Fruit fly (Drosophila melanogaster) whole organism, embryonic: ENCODE measurements around the gene CG45676.

Experiments used
- Aef1 ChIP-seq: fragments of 200-800 bp; sonication (Bioruptor generic); IDR thresholded peaks from 3 replicates; pipeline ENCODE4 v1.3.6; 2022; ENCODE audit warnings: missing biosample characterization, missing genetic modification characterization
- Atf3 ChIP-seq: fragments of 200-800 bp; sonication (Bioruptor generic); optimal IDR thresholded peaks from 3 replicates; lab custom pipeline; 2016; ENCODE audit warnings: missing biosample characterization, missing genetic modification characterization
- CG12942 ChIP-seq: fragments of 200-800 bp; sonication (Bioruptor generic); optimal IDR thresholded peaks from 3 replicates; lab custom pipeline; 2016; ENCODE audit warnings: missing biosample characterization, missing genetic modification characterization
- CG13424 ChIP-seq: fragments of 200-800 bp; sonication (Bioruptor generic); optimal IDR thresholded peaks from 2 replicates; lab custom pipeline; 2019; ENCODE audit warnings: missing biosample characterization, mild to moderate bottlenecking, missing genetic modification characterization, moderate library complexity
- CG15011 ChIP-seq: fragments of 200-800 bp; sonication (Bioruptor generic); optimal IDR thresholded peaks from 3 replicates; lab custom pipeline; 2018; ENCODE audit warnings: missing biosample characterization, mild to moderate bottlenecking, missing genetic modification characterization
- CG16779 ChIP-seq: fragments of 200-800 bp; sonication (Bioruptor generic); IDR thresholded peaks from 2 replicates; pipeline ENCODE4 v1.3.6; 2022; ENCODE audit warnings: missing biosample characterization, missing genetic modification characterization
- CG16813 ChIP-seq: fragments of 200-800 bp; sonication (Bioruptor generic); IDR thresholded peaks from 3 replicates; pipeline ENCODE4 v1.3.6; 2022; ENCODE audit warnings: missing biosample characterization, missing genetic modification characterization; ENCODE audit not compliant: partially characterized antibody
- CG17328 ChIP-seq: fragments of 200-800 bp; sonication (Bioruptor generic); IDR thresholded peaks from 2 replicates; pipeline ENCODE4 v1.3.6; 2022; ENCODE audit warnings: missing biosample characterization, missing genetic modification characterization
- CG17912 ChIP-seq: fragments of 200-800 bp; sonication (Bioruptor generic); optimal IDR thresholded peaks from 2 replicates; lab custom pipeline; 2018; ENCODE audit warnings: missing biosample characterization, mild to moderate bottlenecking, missing genetic modification characterization
- CG18476 ChIP-seq: fragments of 200-800 bp; sonication (Bioruptor generic); optimal IDR thresholded peaks from 2 replicates; lab custom pipeline; 2016; ENCODE audit warnings: missing biosample characterization, mild to moderate bottlenecking, missing genetic modification characterization
- CG2129 ChIP-seq: fragments of 200-800 bp; sonication (Bioruptor generic); IDR thresholded peaks from 2 replicates; pipeline ENCODE4 v1.3.6; 2022; ENCODE audit warnings: missing biosample characterization, missing genetic modification characterization; ENCODE audit not compliant: partially characterized antibody
- CG30020 ChIP-seq: fragments of 200-800 bp; optimal IDR thresholded peaks from 2 replicates; lab custom pipeline; 2019; ENCODE audit warnings: missing biosample characterization, mild to moderate bottlenecking, missing genetic modification characterization, moderate library complexity
- CG32532 ChIP-seq: fragments of 200-800 bp; sonication (Bioruptor generic); IDR thresholded peaks from 2 replicates; pipeline ENCODE4 v1.3.6; 2022; ENCODE audit warnings: missing biosample characterization, missing genetic modification characterization
- CG4617 ChIP-seq: fragments of 200-800 bp; sonication (Bioruptor generic); optimal IDR thresholded peaks from 3 replicates; lab custom pipeline; 2016; ENCODE audit warnings: missing biosample characterization, missing genetic modification characterization, borderline replicate concordance
- CG6689 ChIP-seq: fragments of 200-800 bp; sonication (Bioruptor generic); IDR thresholded peaks from 2 replicates; pipeline ENCODE4 v1.3.6; 2022; ENCODE audit warnings: missing biosample characterization, missing genetic modification characterization
- CG7271 ChIP-seq: fragments of 200-800 bp; sonication (Bioruptor generic); optimal IDR thresholded peaks from 2 replicates; lab custom pipeline; 2018; ENCODE audit warnings: missing biosample characterization, mild to moderate bottlenecking, missing genetic modification characterization, moderate library complexity
- CG7357 ChIP-seq: fragments of 200-800 bp; sonication (Bioruptor generic); IDR thresholded peaks from 3 replicates; pipeline ENCODE4 v1.3.6; 2022; ENCODE audit warnings: missing biosample characterization, missing genetic modification characterization
- CG9817 ChIP-seq: fragments of 200-800 bp; sonication (Bioruptor generic); optimal IDR thresholded peaks from 2 replicates; lab custom pipeline; 2018; ENCODE audit warnings: missing biosample characterization, mild to moderate bottlenecking, missing genetic modification characterization, moderate library complexity
- D ChIP-seq, 2 experiments: fragments of 200-800 bp in 1 of 2; fragments of >200 bp in 1 of 2; sonication (Bioruptor generic) in 1 of 2; optimal IDR thresholded peaks; 2 replicates in 1 of 2; 3 replicates in 1 of 2; lab custom pipeline; 2017; ENCODE audit warnings: mild to moderate bottlenecking in 1 of 2, missing biosample characterization in 1 of 2, missing genetic modification characterization in 1 of 2, missing genetic modification reagents in 1 of 2
- Dip3 ChIP-seq: fragments of 200-800 bp; sonication (Bioruptor generic); optimal IDR thresholded peaks from 3 replicates; lab custom pipeline; 2016; ENCODE audit warnings: missing biosample characterization, missing genetic modification characterization
- Dref ChIP-seq: fragments of 200-800 bp; sonication (Bioruptor generic); IDR thresholded peaks from 2 replicates; pipeline ENCODE4 v1.3.6; 2022; ENCODE audit warnings: missing biosample characterization, missing genetic modification characterization
- Eip74EF ChIP-seq, 2 experiments: fragments of 200-800 bp in 1 of 2; fragments of >200 bp in 1 of 2; sonication (Bioruptor generic) in 1 of 2; optimal IDR thresholded peaks; 2 replicates each; lab custom pipeline; 2017 to 2019; ENCODE audit warnings: missing biosample characterization in 2 of 2, missing genetic modification characterization in 2 of 2, mild to moderate bottlenecking in 1 of 2, moderate library complexity in 1 of 2
- Fer1 ChIP-seq: fragments of 200-800 bp; sonication (Bioruptor generic); optimal IDR thresholded peaks from 2 replicates; lab custom pipeline; 2017; ENCODE audit warnings: missing biosample characterization, mild to moderate bottlenecking, missing genetic modification characterization
- Fer2 ChIP-seq: fragments of 200-800 bp; sonication (Bioruptor generic); optimal IDR thresholded peaks from 2 replicates; lab custom pipeline; 2018; ENCODE audit warnings: missing biosample characterization, mild to moderate bottlenecking, missing genetic modification characterization, moderate library complexity
- Fer3 ChIP-seq: fragments of 200-800 bp; sonication (Bioruptor generic); optimal IDR thresholded peaks from 2 replicates; lab custom pipeline; 2018; ENCODE audit warnings: missing biosample characterization, mild to moderate bottlenecking, missing genetic modification characterization, moderate library complexity
- Hr51 ChIP-seq, 2 experiments: fragments of 200-800 bp; sonication (Bioruptor generic); optimal IDR thresholded peaks; 2 replicates in 1 of 2; 3 replicates in 1 of 2; lab custom pipeline; 2016 to 2018; ENCODE audit warnings: missing biosample characterization in 2 of 2, missing genetic modification characterization in 2 of 2, mild to moderate bottlenecking in 1 of 2, moderate library complexity in 1 of 2
- MBD-R2 ChIP-seq: fragments of 200-800 bp; sonication (Bioruptor generic); IDR thresholded peaks from 2 replicates; pipeline ENCODE4 v1.3.6; 2022; ENCODE audit warnings: missing biosample characterization, missing genetic modification characterization
- MTF-1 ChIP-seq: fragments of 200-800 bp; sonication (Bioruptor generic); optimal IDR thresholded peaks from 2 replicates; lab custom pipeline; 2018; ENCODE audit warnings: missing biosample characterization, mild to moderate bottlenecking, missing genetic modification characterization, borderline replicate concordance
- Pdp1 ChIP-seq, 2 experiments: fragments of 200-800 bp; sonication (Bioruptor generic); optimal IDR thresholded peaks; 3 replicates each; lab custom pipeline; 2016; ENCODE audit warnings: missing biosample characterization in 2 of 2, missing genetic modification characterization in 2 of 2, mild to moderate bottlenecking in 1 of 2, moderate library complexity in 1 of 2
- Poxn ChIP-seq: fragments of 200-800 bp; sonication (Bioruptor generic); IDR thresholded peaks from 2 replicates; pipeline ENCODE4 v1.3.6; 2022; ENCODE audit warnings: missing biosample characterization, missing genetic modification characterization
- al ChIP-seq: fragments of 200-800 bp; sonication (Bioruptor generic); IDR thresholded peaks from 2 replicates; pipeline ENCODE4 v1.3.6; 2022; ENCODE audit warnings: missing biosample characterization, missing genetic modification characterization
- ato ChIP-seq: fragments of 200-800 bp; sonication (Bioruptor generic); IDR thresholded peaks from 2 replicates; pipeline ENCODE4 v1.3.6; 2022; ENCODE audit warnings: missing biosample characterization, missing genetic modification characterization; ENCODE audit not compliant: partially characterized antibody
- bab2 ChIP-seq: fragments of 200-800 bp; sonication (Bioruptor generic); optimal IDR thresholded peaks from 2 replicates; lab custom pipeline; 2016; ENCODE audit warnings: missing biosample characterization, missing genetic modification characterization
- bbx ChIP-seq: fragments of 200-800 bp; sonication (Bioruptor generic); IDR thresholded peaks from 2 replicates; pipeline ENCODE4 v1.3.6; 2022; ENCODE audit warnings: missing biosample characterization, missing genetic modification characterization; ENCODE audit not compliant: partially characterized antibody
- cad ChIP-seq: fragments of >200 bp; optimal IDR thresholded peaks from 2 replicates; lab custom pipeline; 2017; ENCODE audit warnings: missing biosample characterization, missing genetic modification characterization
- crol ChIP-seq: fragments of 200-800 bp; sonication (Bioruptor generic); IDR thresholded peaks from 2 replicates; pipeline ENCODE4 v1.3.6; 2022; ENCODE audit warnings: missing biosample characterization, missing genetic modification characterization
- dmrt11E ChIP-seq: fragments of 200-800 bp; sonication (Bioruptor generic); optimal IDR thresholded peaks from 3 replicates; lab custom pipeline; 2018; ENCODE audit warnings: missing biosample characterization, mild to moderate bottlenecking, missing genetic modification characterization, moderate library complexity
- fd102C ChIP-seq: fragments of 200-800 bp; sonication (Bioruptor generic); optimal IDR thresholded peaks from 2 replicates; lab custom pipeline; 2018; ENCODE audit warnings: missing biosample characterization, mild to moderate bottlenecking, missing genetic modification characterization, moderate library complexity
- hkb ChIP-seq, 2 experiments: fragments of 200-800 bp in 1 of 2; fragments of >200 bp in 1 of 2; sonication (Bioruptor generic) in 1 of 2; IDR thresholded peaks in 1 of 2; optimal IDR thresholded peaks in 1 of 2; 2 replicates each; pipeline versions ENCODE4 v1.3.6 to Lab custom; 2017 to 2022; ENCODE audit warnings: missing biosample characterization in 1 of 2, missing genetic modification characterization in 1 of 2
- nerfin-2 ChIP-seq: fragments of 200-800 bp; sonication (Bioruptor generic); IDR thresholded peaks from 2 replicates; pipeline ENCODE4 v1.3.6; 2022; ENCODE audit warnings: missing biosample characterization, missing genetic modification characterization; ENCODE audit not compliant: partially characterized antibody
- pb ChIP-seq: fragments of 200-800 bp; sonication (Bioruptor generic); optimal IDR thresholded peaks from 3 replicates; lab custom pipeline; 2016; ENCODE audit warnings: missing biosample characterization, missing genetic modification characterization
- pho ChIP-seq: fragments of 200-800 bp; sonication (Bioruptor generic); optimal IDR thresholded peaks from 2 replicates; lab custom pipeline; 2016; ENCODE audit warnings: missing biosample characterization, missing genetic modification characterization
- row ChIP-seq: fragments of 200-800 bp; sonication (Bioruptor generic); IDR thresholded peaks from 3 replicates; pipeline ENCODE4 v1.3.6; 2022; ENCODE audit warnings: missing biosample characterization, missing genetic modification characterization
- shn ChIP-seq: fragments of 200-800 bp; sonication (Bioruptor generic); optimal IDR thresholded peaks from 3 replicates; lab custom pipeline; 2016; ENCODE audit warnings: missing biosample characterization, missing genetic modification characterization
- slou ChIP-seq: fragments of 200-800 bp; sonication (Bioruptor generic); optimal IDR thresholded peaks from 3 replicates; lab custom pipeline; 2016; ENCODE audit warnings: missing biosample characterization, missing genetic modification characterization
- unc-4 ChIP-seq: fragments of 200-800 bp; sonication (Bioruptor generic); IDR thresholded peaks from 2 replicates; pipeline ENCODE4 v1.3.6; 2022; ENCODE audit warnings: missing biosample characterization, missing genetic modification characterization; ENCODE audit not compliant: partially characterized antibody
- vnd ChIP-seq: fragments of 200-800 bp; sonication (Bioruptor generic); IDR thresholded peaks from 3 replicates; pipeline ENCODE4 v1.3.6; 2022; ENCODE audit warnings: missing biosample characterization, missing genetic modification characterization; ENCODE audit not compliant: partially characterized antibody
- z ChIP-seq: fragments of 200-800 bp; sonication (Bioruptor generic); IDR thresholded peaks from 3 replicates; pipeline ENCODE4 v1.3.6; 2022; ENCODE audit warnings: missing biosample characterization, missing genetic modification characterization
- zfh1 ChIP-seq: fragments of 200-800 bp; sonication (Bioruptor generic); IDR thresholded peaks from 3 replicates; pipeline ENCODE4 v1.3.6; 2022; ENCODE audit warnings: missing biosample characterization, missing genetic modification characterization

The CG45676 gene

DNA sequence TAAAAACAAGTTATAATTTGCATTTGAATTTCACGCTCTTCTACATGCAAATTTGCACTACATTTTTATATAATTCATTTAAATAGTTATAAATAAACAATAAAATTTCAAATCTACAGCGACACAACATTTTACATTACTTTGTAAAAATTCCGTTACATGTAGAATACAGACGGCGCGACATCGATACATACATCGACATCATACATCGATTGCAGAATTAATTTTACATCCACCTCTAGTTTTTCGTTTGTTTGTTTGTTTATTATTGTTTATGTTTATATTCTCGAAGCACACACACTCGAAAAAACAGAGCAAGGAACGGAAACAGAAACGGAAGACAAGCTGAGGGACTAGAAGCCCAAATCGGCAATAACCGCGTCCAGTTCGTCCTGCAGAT lies 18.8 kb downstream of the CG45676 start, which contains the start of gene CG17230 (continued):
- TF ChIP-seq pb (GFP tag; lab: Kevin White, UChicago) (no peak), pho (GFP tag; lab: Kevin White, UChicago) (no peak), slou (GFP tag; lab: Kevin White, UChicago) (no peak), Dref (peak; percentile 78), shn (no peak), CG2129 (no peak), al (no peak), Eip74EF (GFP tag; optimal IDR thresholded peaks at IDR 0.05; lab: Kevin White, UChicago) (no peak), unc-4 (GFP tag; lab: Robert Waterston, UW) (peak; percentile 68), Aef1 (GFP tag; lab: Robert Waterston, UW) (no peak), CG17912 (GFP tag; lab: Kevin White, UChicago) (no peak), CG13424 (tag; lab: Kevin White, UChicago) (no peak), CG30020 (tag; lab: Kevin White, UChicago) (no peak), hkb (optimal IDR thresholded peaks at IDR 0.05; lab: Kevin White, UChicago) (no peak), hkb (GFP tag; IDR thresholded peaks at IDR 0.05; lab: Robert Waterston, UW) (no peak), z (GFP tag; lab: Robert Waterston, UW) (no peak), CG12942 (no peak), Dip3 (GFP tag; lab: Kevin White, UChicago) (no peak), fd102C (no peak), Fer3 (tag; lab: Kevin White, UChicago) (no peak), bab2 (GFP tag; lab: Kevin White, UChicago) (no peak), CG16813 (GFP tag; lab: Robert Waterston, UW) (peak; percentile 88), D (optimal IDR thresholded peaks at IDR 0.05; lab: Kevin White, UChicago) (no peak), D (GFP tag; optimal IDR thresholded peaks at IDR 0.05; lab: Kevin White, UChicago) (no peak), MTF-1 (GFP tag; lab: Kevin White, UChicago) (no peak), CG15011 (GFP tag; lab: Kevin White, UChicago) (no peak), ato (GFP tag; lab: Robert Waterston, UW) (0 out of 2 replicates have a peak, but pooled peaks have one; percentile 37), bbx (GFP tag; lab: Robert Waterston, UW) (peak; percentile 84), Poxn (no peak), CG16779 (GFP tag; lab: Robert Waterston, UW) (no peak), cad (GFP tag; lab: Kevin White, UChicago) (no peak), CG9817 (no peak), dmrt11E (peak; percentile 18), crol (no peak), Atf3 (GFP tag; lab: Kevin White, UChicago) (no peak), CG6689 (GFP tag; lab: Robert Waterston, UW) (no peak), CG18476 (GFP tag; lab: Kevin White, UChicago) (no peak), Hr51 (GFP tag; optimal IDR thresholded peaks at IDR 0.05; lab: Kevin White, UChicago) (no peak), Fer2 (tag; lab: Kevin White, UChicago) (no peak), CG4617 (peak; percentile 60), CG32532 (no peak), nerfin-2 (GFP tag; lab: Robert Waterston, UW) (peak; percentile 56; the same call in 1 of the 2 replicates), Fer1 (GFP tag; lab: Kevin White, UChicago) (no peak), row (GFP tag; lab: Robert Waterston, UW) (no peak), vnd (GFP tag; lab: Robert Waterston, UW) (peak; percentile 73), Pdp1 (GFP tag; optimal IDR thresholded peaks at IDR 0.05; lab: Kevin White, UChicago) (no peak), CG7271 (tag; lab: Kevin White, UChicago) (no peak), CG17328 (GFP tag; lab: Robert Waterston, UW) (0 out of 2 replicates have a peak, but pooled peaks have one; percentile 9), CG7357 (GFP tag; lab: Robert Waterston, UW) (no peak), zfh1 (no peak), MBD-R2 (GFP tag; lab: Robert Waterston, UW) (peak; percentile 75)
